Worm (Caenorhabditis elegans): ENCODE data around the gene Y44A6D.1.

The Y44A6D.1 gene

ce11 chrV:20820033-20820432 lies 30.2 kb upstream of the Y44A6D.1 start, which contains the start of gene T03D8.6:
Gene T03D8.6, minus strand, starts transcription at chrV:20820330.
- no peak for TF ChIP-seq Y5F2A.4 (GFP tag; optimal IDR thresholded peaks at IDR 0.05)
- TF ChIP-seq nhr-28 (tag; optimal IDR thresholded peaks at IDR 0.05) = peak; percentile 17

ce11 chrV:20815842-20816241 lies 26.0 kb upstream of the Y44A6D.1 start, which contains the start of gene sshk-1:
Gene sshk-1, plus strand, starts transcription at chrV:20816142.
- TF ChIP-seq dpl-1 (GFP tag; optimal IDR thresholded peaks at IDR 0.05) = no peak
- no peak for TF ChIP-seq daf-16 (GFP tag; optimal IDR thresholded peaks at IDR 0.05)
- TF ChIP-seq daf-16 (tag; optimal IDR thresholded peaks at IDR 0.05) = no peak
- no peak for TF ChIP-seq ama-1 (optimal IDR thresholded peaks at IDR 0.05)
- TF ChIP-seq nhr-102 (tag; optimal IDR thresholded peaks at IDR 0.05) = no peak
- TF ChIP-seq zip-11 (GFP tag; IDR thresholded peaks at IDR 0.05) = no peak
- TF ChIP-seq F26F4.8 (GFP tag; conservative IDR thresholded peaks at IDR 0.05) = no peak
- TF ChIP-seq zag-1 (tag; optimal IDR thresholded peaks at IDR 0.05) = no peak
- TF ChIP-seq tag-97 (GFP tag; IDR thresholded peaks at IDR 0.05) = no peak
- TF ChIP-seq dmd-8 (GFP tag; IDR thresholded peaks at IDR 0.05) = no peak
- no peak for TF ChIP-seq gei-8 (GFP tag; optimal IDR thresholded peaks at IDR 0.05)
- TF ChIP-seq Y105C5A.15 (GFP tag; IDR thresholded peaks at IDR 0.05) = no peak
- no peak for TF ChIP-seq hmg-1.1 (GFP tag; IDR thresholded peaks at IDR 0.05)

DNA sequence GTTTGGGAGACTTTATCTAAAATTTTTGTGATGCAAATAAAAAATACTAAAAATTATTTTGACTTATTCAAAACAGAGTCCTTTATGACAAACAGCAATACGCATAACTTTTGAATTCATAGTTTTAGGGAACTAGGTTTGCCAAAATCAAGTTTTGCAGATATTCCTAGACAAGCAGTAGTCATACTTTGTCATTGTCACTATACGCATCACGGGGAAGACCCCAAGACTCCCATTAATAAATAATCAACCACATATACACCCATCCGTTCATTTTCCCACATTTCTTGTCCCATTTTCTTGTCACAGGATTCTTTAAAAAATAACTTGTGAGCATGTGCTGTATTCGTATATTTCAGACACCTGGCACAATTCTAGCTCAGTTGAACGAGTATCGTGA lies 24.6 kb upstream of the Y44A6D.1 start, which contains the start of gene Y44A6D.7:
Gene Y44A6D.7 (plus strand): TSS at position 301 of the 400 bp plus-strand sequence.
- no peak for TF ChIP-seq daf-16 (GFP tag; optimal IDR thresholded peaks at IDR 0.05)
- no peak for TF ChIP-seq daf-16 (tag; optimal IDR thresholded peaks at IDR 0.05)
- no peak for TF ChIP-seq dmd-6 (GFP tag; IDR thresholded peaks at IDR 0.05)
- TF ChIP-seq nhr-76 (tag; optimal IDR thresholded peaks at IDR 0.05) = no peak
- TF ChIP-seq Y75B8A.6 (GFP tag; IDR thresholded peaks at IDR 0.05) = no peak
- TF ChIP-seq saeg-2 (GFP tag; IDR thresholded peaks at IDR 0.05) = no peak
- TF ChIP-seq aly-2 (tag; optimal IDR thresholded peaks at IDR 0.05) = no peak
- no peak for TF ChIP-seq gei-8 (GFP tag; optimal IDR thresholded peaks at IDR 0.05)
- TF ChIP-seq daf-8 (GFP tag; IDR thresholded peaks at IDR 0.05) = no peak
- TF ChIP-seq nhr-237 (tag; optimal IDR thresholded peaks at IDR 0.05) = no peak
- TF ChIP-seq dmd-8 (GFP tag; IDR thresholded peaks at IDR 0.05) = no peak
- TF ChIP-seq ZK546.5 (tag; optimal IDR thresholded peaks at IDR 0.05) = no peak
- no peak for TF ChIP-seq ztf-11 (tag; optimal IDR thresholded peaks at IDR 0.05)

- TF ChIP-seq unc-62 (GFP tag; optimal IDR thresholded peaks at IDR 0.05 in 1 of 2) (peak in 1 of 2 experiments; percentile 92), unc-62 (tag; optimal IDR thresholded peaks at IDR 0.05) (no peak), T26A8.4 (GFP tag; IDR thresholded peaks at IDR 0.05) (no peak)
Measured at ce11 chrV:20813646-20814045, 23.8 kb upstream of the Y44A6D.1 start.

DNA sequence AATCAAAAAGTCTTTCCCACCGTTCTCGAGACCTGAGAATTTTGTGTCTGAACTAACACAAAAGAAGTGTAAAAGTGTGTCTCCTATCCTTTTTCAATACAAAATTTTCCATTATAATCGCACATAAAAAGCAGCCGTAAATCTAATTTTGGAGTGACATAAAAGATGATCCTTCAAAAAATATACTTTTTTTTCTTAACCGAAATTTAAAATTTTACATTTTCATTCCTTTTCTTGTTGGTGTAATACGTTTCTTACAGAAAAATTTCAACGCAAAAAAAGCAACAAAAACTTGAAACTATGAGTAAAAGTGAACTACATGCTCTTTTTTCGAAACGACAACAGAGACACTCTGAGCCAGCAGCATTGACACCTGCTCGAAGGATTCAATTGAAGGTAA lies 17.2 kb upstream of the Y44A6D.1 start, which contains the start of gene Y44A6D.6:
Gene Y44A6D.6 (plus strand): TSS at position 301 of the 400 bp plus-strand sequence.
- TF ChIP-seq F37D6.2 (tag; optimal IDR thresholded peaks at IDR 0.05) = no peak

ce11 chrV:20803464-20803863 lies 13.6 kb upstream of the Y44A6D.1 start:
- TF ChIP-seq nhr-41 (GFP tag; IDR thresholded peaks at IDR 0.05) = peak; percentile 33; the same call in 1 of the 2 replicates
- peak; percentile 64 for TF ChIP-seq snpc-4 (tag; optimal IDR thresholded peaks at IDR 0.05)
- 0 out of 2 replicates have a peak, but pooled peaks have one; percentile 56 for TF ChIP-seq php-3 (GFP tag; IDR thresholded peaks at IDR 0.05)
- peak; percentile 7; the same call in 1 of the 2 replicates for TF ChIP-seq Y105C5A.15 (GFP tag; IDR thresholded peaks at IDR 0.05)

- TF ChIP-seq F37D6.2 (tag; optimal IDR thresholded peaks at IDR 0.05) = no peak
- no peak for TF ChIP-seq ztf-7 (tag; optimal IDR thresholded peaks at IDR 0.05)
- TF ChIP-seq F26F4.8 (GFP tag; conservative IDR thresholded peaks at IDR 0.05) = no peak
- no peak for TF ChIP-seq ctbp-1 (GFP tag; IDR thresholded peaks at IDR 0.05)
- no peak for TF ChIP-seq dmd-6 (GFP tag; IDR thresholded peaks at IDR 0.05)
- no peak for TF ChIP-seq ceh-44 (GFP tag; IDR thresholded peaks at IDR 0.05)
Measured at ce11 chrV:20802906-20803305, 13.1 kb upstream of the Y44A6D.1 start, which contains the start of gene Y44A6D.5. Gene Y44A6D.5, minus strand, starts transcription at chrV:20803006.
